Fruit fly (Drosophila melanogaster) S2 (cell line): ENCODE measurements around the gene eIF2beta.

ENCODE experiments used
- CG8478 ChIP-seq: fragments of >200 bp; optimal IDR thresholded peaks from 2 replicates; lab custom pipeline; 2018
- CTCF ChIP-seq, 2 experiments: fragments of >200 bp; optimal IDR thresholded peaks; 2 replicates each; lab custom pipeline; 2018

eIF2beta gene

DNA sequence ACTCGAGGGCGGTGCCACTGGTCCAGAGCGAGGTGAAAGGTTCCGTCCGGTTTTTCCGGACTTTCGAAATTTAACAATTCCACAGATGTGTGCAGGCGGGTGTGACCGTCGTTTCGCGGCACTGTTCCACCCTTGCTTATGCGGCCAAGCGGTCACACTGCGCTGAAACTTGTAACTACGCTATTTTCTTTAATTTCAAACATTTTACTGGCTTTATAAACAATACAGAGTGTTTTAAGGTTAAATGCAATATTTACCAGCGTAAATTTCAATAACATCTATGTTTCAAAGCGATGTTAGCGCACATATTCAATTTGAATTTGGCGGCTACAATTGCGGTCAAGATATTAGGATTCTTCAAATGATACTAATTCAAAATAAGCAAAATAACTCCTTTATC is 3.5 kb upstream of the eIF2beta start, which contains the start of gene nst:
Gene nst, minus strand, starts transcription at position 128 of the 400 bp plus-strand sequence.
- TF ChIP-seq CG8478 (lab: Kevin White, UChicago), result no peak
- TF ChIP-seq CTCF (optimal IDR thresholded peaks at IDR 0.05; lab: Kevin White, UChicago), result no peak

DNA sequence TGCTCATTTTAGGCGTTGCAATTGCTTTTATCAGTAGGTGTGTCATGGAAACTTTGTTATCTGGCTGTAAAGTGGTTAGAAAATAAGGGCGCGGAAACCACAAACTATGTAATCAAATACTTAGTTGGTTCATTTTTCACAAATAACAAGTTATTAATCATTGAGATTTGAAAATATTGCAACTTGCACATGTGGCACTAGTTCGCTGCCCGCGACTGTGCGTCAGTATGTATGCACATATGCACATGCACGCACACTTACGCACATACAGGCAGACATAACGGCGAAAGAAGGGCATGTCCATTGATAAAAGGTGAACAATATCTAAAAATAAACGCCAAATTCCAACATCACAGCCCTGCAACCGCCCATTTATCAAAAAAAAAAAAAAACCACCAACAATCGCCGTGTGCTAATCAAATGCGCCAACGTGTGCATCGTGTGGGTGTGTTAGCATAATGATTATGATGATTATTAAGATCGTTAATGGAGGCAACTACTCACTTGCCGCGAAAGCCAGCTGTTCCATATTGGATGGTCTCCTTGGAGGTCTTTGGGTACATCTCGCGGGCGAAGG is 3.0 kb upstream of the eIF2beta start:
- TF ChIP-seq CG8478 (lab: Kevin White, UChicago) (no peak), CTCF (optimal IDR thresholded peaks at IDR 0.05; lab: Kevin White, UChicago) (no peak)

DNA sequence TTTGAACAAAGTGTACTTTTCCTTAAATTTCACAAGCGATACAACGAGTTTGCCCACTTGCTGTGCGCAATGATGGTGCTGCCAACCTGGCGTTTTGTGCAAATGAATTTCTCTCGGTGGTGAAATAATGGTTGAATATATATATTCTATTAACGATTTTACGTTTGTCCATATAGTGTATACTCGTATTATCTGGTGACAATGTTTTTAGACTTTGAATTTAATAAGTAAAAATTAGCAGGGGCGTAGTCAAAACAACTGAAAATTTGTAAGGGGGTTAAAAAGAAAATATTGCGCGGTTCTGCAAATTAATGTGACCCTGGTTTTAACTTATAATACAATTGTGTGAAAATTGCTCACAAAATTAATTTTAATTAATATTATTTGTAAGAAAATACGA is 2.6 kb downstream of the eIF2beta start, which contains the start of the genes ver and Gcn5:
Gene ver, plus strand, starts transcription at position 47 of the 400 bp plus-strand sequence.
Gene Gcn5, minus strand, starts transcription at position 74 of the 400 bp plus-strand sequence.
- TF ChIP-seq CG8478 (lab: Kevin White, UChicago) (no peak), CTCF (optimal IDR thresholded peaks at IDR 0.05; lab: Kevin White, UChicago) (no peak)

DNA sequence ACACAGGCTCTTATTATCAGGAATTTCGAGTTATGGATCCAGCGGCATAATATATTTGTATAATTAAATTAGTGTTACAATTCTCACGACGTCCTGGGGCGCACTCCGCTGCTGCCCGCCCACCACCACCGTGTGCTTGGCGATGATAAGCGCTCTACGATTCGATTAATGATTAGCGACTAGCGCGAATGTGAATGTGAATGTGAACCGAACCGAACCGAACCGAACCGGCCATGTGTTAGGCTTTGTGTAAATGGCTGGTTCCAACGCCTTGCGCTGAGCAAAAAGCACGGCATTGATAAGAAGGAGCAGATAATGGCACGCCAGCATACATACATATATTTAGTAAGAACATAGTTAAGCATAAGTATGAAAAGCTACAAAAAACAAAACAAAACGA is 7.2 kb downstream of the eIF2beta start:
- no peak for TF ChIP-seq CTCF (optimal IDR thresholded peaks at IDR 0.05; lab: Kevin White, UChicago)
- no peak for TF ChIP-seq CG8478 (lab: Kevin White, UChicago)

DNA sequence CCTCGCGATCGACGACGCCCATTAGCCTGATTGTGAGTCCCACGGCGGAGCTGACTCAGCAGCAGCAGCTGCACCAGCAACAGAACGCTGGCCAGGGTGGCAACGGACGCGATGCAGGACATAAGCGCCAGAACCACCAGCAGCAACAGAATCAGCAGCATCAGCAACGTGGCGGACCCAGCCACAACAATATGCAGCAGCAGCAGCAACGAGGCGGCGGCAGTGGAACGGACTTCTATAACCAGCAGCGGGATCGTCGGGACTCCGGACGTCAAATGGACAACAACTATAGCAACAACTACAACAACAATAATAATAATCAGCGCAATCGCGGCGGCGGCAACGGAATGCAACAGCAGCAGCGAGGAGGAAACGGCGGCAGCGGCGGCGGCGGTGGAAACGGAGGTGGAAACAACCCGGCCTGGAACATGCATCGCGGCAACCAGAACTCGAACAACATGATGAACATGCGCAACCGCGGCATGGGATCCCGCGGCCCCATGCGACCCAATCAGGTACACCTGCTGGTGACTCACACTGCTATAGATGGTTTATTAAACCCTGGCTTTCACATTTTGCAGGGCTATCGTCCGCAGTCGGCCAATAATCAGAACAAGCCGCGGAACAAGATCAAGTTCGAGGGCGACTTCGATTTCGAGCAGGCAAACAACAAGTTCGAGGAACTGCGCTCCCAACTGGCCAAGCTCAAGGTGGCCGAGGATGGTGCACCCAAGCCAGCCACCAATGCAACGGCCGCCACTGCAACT is 8.9 kb downstream of the eIF2beta start:
- no peak for TF ChIP-seq CG8478 (lab: Kevin White, UChicago)
- TF ChIP-seq CTCF (optimal IDR thresholded peaks at IDR 0.05; lab: Kevin White, UChicago), result no peak

DNA sequence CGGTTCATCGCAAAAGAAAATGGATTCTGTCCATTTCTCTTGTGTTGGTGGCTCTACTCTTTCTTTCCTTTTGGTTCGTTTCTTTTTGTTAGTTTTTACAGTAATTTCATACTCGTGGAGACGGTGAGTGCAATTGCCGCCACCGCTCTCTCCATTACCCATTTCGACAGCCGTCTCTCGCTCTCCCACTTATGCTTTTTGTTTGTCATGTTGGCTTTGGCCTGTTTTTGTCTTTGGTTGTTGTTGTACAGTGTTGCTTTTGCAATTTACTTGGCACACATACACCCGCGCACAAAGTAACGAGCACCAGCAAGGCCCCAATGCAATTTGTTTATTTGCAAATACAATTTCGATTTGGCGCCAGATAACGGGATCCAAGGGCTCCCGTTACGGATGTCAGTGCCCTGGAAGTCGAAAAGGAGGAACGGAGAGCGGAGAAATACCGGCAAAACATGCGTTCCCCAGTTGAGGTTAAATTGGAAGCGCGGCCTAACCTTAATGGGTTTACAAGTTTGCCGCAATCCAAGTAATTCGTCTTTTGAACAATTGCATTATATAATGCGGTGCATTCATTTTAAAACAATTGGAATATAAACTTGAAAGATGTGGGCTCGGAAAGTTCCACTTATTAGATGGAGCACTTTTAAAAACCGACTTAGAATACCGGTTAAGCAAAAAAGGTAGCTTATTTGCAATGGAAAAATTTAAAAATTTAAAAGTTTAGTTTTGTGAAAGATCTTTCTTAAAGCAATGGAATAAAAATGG is 10.7 kb downstream of the eIF2beta start:
- no peak for TF ChIP-seq CG8478 (lab: Kevin White, UChicago)

DNA sequence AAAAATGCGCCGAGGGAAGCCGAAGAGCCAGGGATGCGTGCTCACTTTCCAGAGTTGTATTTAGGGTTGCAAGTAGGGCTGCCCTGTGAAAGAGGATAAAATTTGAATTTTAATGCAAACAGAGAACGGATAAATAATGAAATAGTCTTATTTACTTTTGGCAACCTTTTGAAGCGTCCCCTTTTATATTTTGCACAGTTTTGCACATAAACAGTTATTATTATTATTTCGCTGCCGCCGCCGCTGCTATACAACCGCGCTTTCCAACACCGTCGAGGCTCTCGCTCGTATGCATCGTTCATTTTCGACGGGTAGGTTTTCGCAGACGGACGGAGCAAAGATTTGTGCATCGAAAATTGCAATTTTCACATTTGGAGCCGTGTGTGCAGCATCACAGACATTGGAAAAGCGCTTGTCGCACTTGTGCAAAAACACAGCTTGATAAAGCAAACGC is 11.7 kb downstream of the eIF2beta start, which contains the start of the genes sti and tral:
Gene sti, minus strand, starts transcription at position 54 of the 454 bp plus-strand sequence.
Gene tral, plus strand, starts transcription at position 298 of the 454 bp plus-strand sequence.
- TF ChIP-seq CG8478 (lab: Kevin White, UChicago), result no peak
- TF ChIP-seq CTCF (optimal IDR thresholded peaks at IDR 0.05; lab: Kevin White, UChicago), result no peak

DNA sequence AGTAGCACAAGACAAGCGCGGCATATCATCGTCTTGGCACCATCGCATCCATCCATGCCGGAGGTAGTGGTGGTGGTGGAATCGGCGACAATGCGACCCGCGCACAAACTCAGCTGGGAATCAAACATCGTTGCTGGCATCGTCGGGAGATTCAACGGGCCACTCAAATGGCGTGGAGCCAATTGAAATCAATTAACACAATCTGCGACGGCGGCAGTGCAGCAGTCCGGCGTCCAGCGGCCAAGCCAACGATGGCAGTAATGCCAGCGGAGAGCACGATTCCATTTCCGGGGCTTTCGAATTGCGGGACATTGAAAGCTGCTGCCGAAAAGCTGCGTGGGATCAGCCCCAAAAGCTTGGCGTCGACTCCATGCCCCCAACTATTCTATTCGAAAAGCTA is 19.0 kb downstream of the eIF2beta start, which contains the start of gene CG10654:
Gene CG10654, minus strand, starts transcription at position 270 of the 400 bp plus-strand sequence.
- TF ChIP-seq CTCF (optimal IDR thresholded peaks at IDR 0.05; lab: Kevin White, UChicago) (no peak), CG8478 (lab: Kevin White, UChicago) (no peak)

DNA sequence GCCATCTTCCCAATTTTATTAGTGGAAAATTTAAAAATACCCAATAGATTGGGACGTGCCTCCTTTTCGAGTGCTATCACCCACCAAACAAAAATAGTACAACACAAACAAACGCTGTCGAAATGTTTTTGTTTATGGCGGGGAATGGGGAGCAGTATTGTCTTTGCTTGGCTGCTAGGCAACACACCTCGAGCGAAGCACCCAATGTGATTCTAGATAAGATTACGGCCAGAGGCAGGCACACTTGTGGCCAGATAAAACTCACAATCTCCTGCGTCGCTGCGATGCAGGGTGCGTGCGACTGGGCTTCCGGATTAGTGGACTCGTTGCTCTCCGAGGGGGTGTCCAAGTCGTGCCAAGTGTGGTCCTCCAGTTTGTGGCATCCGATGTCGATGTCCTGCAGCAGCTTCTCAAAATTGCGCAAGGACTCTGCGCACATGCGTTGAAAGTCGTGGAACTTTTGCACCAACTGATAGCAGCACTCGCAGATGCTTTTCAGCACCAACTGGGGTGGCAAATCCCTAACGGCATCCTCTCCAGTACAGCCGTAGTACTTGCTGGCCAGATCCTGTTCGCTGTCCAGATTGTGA is 19.5 kb downstream of the eIF2beta start:
- TF ChIP-seq CTCF (optimal IDR thresholded peaks at IDR 0.05; lab: Kevin White, UChicago) (no peak), CG8478 (lab: Kevin White, UChicago) (no peak)

DNA sequence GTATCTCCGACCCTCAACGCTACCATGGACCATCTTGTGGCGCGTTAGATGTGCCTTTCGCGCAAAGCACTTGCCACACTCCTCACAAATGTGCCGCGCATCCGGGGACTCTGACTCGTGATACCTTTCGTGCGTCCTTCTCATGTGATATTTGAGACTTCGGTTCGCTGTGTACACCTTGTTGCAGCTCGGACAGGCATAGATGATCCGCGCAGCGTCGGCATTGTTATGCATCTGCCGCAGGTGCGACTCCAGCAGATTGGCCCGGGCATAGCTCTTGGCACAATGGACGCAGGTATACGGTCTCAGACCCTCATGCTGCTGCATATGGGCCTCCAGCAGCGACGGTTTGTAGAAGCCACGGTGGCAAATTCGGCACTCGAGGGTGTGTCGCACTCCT is 20.5 kb downstream of the eIF2beta start:
- TF ChIP-seq CG8478 (lab: Kevin White, UChicago) (no peak), CTCF (optimal IDR thresholded peaks at IDR 0.05; lab: Kevin White, UChicago) (no peak)

DNA sequence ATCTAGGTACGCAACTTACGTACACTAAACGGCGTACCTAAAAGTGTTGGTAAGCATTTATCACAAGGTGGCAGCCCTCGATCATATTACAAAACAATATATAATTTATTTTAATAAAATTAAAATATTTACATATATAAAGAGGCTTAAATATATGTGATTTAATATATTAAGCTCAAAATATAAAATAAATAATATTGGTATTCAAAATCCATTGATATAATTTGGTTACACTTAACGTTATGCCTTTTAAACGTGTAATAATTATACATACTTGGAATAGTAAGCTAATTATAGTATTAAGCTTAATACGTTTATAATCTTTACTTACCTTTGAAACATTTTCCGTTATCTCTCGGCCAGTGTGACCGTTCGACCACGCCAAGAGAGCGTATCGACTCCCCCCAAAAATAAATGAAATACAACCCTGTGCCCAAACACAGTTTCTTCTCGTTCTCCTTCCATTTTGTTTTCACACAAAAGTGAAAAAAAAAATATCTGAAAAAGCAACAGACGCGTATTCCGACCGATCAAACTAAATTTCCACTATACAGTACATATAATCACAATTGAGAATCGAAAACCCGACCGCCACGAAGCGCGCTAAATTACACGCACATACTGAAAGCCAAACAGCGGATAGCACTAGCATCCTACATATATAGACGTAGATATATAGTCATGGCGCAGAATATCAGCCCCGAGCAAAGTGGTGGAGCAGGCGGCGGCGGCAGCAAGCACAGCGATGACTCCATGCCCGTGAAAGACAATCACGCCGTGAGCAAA is 22.5 kb downstream of the eIF2beta start, which contains the start of the genes CG10646 and vih:
Gene CG10646, minus strand, starts transcription at position 30 of the 786 bp plus-strand sequence.
Gene vih, plus strand, starts transcription at position 428 of the 786 bp plus-strand sequence.
- TF ChIP-seq CTCF (optimal IDR thresholded peaks at IDR 0.05; lab: Kevin White, UChicago), result no peak
- TF ChIP-seq CG8478 (lab: Kevin White, UChicago), result no peak

DNA sequence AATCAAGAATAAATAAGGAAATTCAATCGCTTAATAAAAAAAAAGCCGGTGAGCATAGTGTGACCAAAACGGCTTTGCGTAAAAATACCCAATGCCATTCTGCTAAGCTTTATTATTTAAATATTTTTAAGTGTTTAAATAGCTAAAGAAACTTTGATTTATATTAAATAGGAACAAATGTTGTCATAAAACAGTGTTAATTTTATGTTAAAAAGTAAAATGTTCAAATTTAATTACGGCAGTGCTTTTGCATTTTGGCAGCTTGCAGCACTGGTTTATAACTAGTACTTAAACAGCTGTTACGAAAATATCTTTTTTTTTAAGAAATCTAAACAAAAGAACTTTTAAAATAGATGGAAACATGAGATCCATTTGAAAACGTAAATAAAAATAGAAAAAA is 25.3 kb downstream of the eIF2beta start, which contains the start of the genes CG10638 and CG10681:
Gene CG10638, minus strand, starts transcription at position 63 of the 400 bp plus-strand sequence.
Gene CG10681, plus strand, starts transcription at position 265 of the 400 bp plus-strand sequence.
- TF ChIP-seq CTCF (optimal IDR thresholded peaks at IDR 0.05; lab: Kevin White, UChicago) (no peak), CG8478 (lab: Kevin White, UChicago) (no peak)
